Worm (Caenorhabditis elegans) whole organism, L1 larva: Measurements from ENCODE around the gene K09C6.3.

Source experiments
- Y116A8C.19 ChIP-seq: sonication (generic microtip); optimal IDR thresholded peaks from 2 replicates; lab custom pipeline; 2016; ENCODE audit warnings: missing compliant biosample characterization, missing genetic modification characterization, borderline replicate concordance
- aha-1 ChIP-seq: fragments of 150-350 bp; optimal IDR thresholded peaks from 2 replicates; lab custom pipeline; 2014; ENCODE audit warnings: missing biosample characterization, missing genetic modification characterization
- ama-1 ChIP-seq: fragments of 150-350 bp; optimal IDR thresholded peaks from 2 replicates; lab custom pipeline; 2014
- ceh-82 ChIP-seq, 3 experiments: fragments of 150-350 bp in 1 of 3; sonication (generic microtip) in 2 of 3; optimal IDR thresholded peaks; 2 replicates each; lab custom pipeline; 2014 to 2017; ENCODE audit warnings: missing biosample characterization in 3 of 3, missing genetic modification characterization in 3 of 3
- egl-13 ChIP-seq: sonication (generic microtip); optimal IDR thresholded peaks from 2 replicates; lab custom pipeline; 2016; ENCODE audit warnings: missing genotype, missing genetic modification reagents, missing genetic modification characterization, missing compliant biosample characterization
- jun-1 ChIP-seq: fragments of 150-350 bp; optimal IDR thresholded peaks from 2 replicates; lab custom pipeline; 2014; ENCODE audit warnings: missing biosample characterization, missing genetic modification reagents, missing genetic modification characterization
- lin-13 ChIP-seq: fragments of 150-350 bp; optimal IDR thresholded peaks from 2 replicates; lab custom pipeline; 2014; ENCODE audit warnings: missing biosample characterization, missing genetic modification reagents, missing genetic modification characterization
- nhr-12 ChIP-seq: sonication (generic microtip); optimal IDR thresholded peaks from 2 replicates; lab custom pipeline; 2017; ENCODE audit warnings: missing biosample characterization, missing genetic modification characterization
- nhr-77 ChIP-seq: fragments of 150-350 bp; optimal IDR thresholded peaks from 2 replicates; lab custom pipeline; 2014; ENCODE audit warnings: missing biosample characterization, missing genetic modification characterization
- pqm-1 ChIP-seq: sonication (generic microtip); optimal IDR thresholded peaks from 3 replicates; lab custom pipeline; 2017; ENCODE audit warnings: missing biosample characterization, missing genetic modification characterization
- tbx-2 ChIP-seq: sonication (generic microtip); optimal IDR thresholded peaks from 2 replicates; lab custom pipeline; 2016; ENCODE audit warnings: missing genetic modification characterization, missing compliant biosample characterization
- zip-4 ChIP-seq: fragments of 200-800 bp; sonication (Bioruptor generic); optimal IDR thresholded peaks from 2 replicates; lab custom pipeline; 2018; ENCODE audit warnings: mild to moderate bottlenecking, missing genetic modification characterization, moderate library complexity, missing compliant biosample characterization
- ztf-11 ChIP-seq, 2 experiments: sonication (generic microtip); optimal IDR thresholded peaks; 2 replicates each; lab custom pipeline; 2016 to 2017; ENCODE audit warnings: missing genetic modification characterization in 2 of 2, missing biosample characterization in 1 of 2, missing compliant biosample characterization in 1 of 2
- ztf-4 ChIP-seq: fragments of 150-350 bp; optimal IDR thresholded peaks from 2 replicates; lab custom pipeline; 2014; ENCODE audit warnings: missing biosample characterization, missing genetic modification characterization

DNA sequence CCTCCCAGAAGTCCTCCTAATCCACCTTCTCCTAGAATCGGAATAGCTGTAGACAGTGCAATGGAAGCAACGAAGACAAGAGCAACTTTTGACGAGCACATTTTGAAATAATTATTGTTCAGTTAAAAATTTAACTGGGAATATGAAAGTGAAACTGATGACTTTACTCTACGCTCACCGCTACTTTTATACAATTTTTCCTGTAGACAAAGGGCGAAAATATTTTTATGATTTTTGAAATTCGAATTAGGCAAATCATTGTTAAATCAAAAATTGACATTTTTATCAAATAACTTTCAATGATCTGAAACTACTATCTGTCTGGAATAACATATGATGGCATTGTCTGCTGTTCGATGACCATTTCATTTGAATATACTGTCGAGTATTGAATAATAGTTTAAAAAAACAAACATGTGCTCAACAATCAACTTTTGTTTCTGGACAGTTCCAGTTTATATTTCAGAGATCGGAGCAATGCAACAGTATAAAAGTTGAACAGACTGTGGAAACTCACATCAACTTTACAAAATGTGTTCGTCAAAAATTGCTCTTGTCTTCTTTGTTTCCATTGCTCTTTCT is 41.2 kb downstream of the K09C6.3 start, which contains the start of the genes srlf-23 and srlf-20:
- TF ChIP-seq Y116A8C.19 (tag; lab: Kevin White, UChicago) (no peak), pqm-1 (tag; lab: Kevin White, UChicago) (no peak), ztf-11 (tag; optimal IDR thresholded peaks at IDR 0.05; lab: Kevin White, UChicago) (no peak), nhr-12 (tag; lab: Kevin White, UChicago) (no peak), tbx-2 (no peak), aha-1 (tag; lab: Kevin White, UChicago) (no peak), nhr-77 (tag; lab: Kevin White, UChicago) (no peak), lin-13 (GFP tag; lab: Kevin White, UChicago) (no peak), ztf-4 (no peak), egl-13 (tag; lab: Kevin White, UChicago) (no peak), ama-1 (lab: Kevin White, UChicago) (no peak), zip-4 (GFP tag; lab: Kevin White, UChicago) (no peak), jun-1 (tag; lab: Kevin White, UChicago) (no peak), ceh-82 (tag; optimal IDR thresholded peaks at IDR 0.05; lab: Kevin White, UChicago) (no peak)
